Fruit fly (Drosophila melanogaster): Measurements from ENCODE around the gene CG31717.

Gene CG31717

DNA sequence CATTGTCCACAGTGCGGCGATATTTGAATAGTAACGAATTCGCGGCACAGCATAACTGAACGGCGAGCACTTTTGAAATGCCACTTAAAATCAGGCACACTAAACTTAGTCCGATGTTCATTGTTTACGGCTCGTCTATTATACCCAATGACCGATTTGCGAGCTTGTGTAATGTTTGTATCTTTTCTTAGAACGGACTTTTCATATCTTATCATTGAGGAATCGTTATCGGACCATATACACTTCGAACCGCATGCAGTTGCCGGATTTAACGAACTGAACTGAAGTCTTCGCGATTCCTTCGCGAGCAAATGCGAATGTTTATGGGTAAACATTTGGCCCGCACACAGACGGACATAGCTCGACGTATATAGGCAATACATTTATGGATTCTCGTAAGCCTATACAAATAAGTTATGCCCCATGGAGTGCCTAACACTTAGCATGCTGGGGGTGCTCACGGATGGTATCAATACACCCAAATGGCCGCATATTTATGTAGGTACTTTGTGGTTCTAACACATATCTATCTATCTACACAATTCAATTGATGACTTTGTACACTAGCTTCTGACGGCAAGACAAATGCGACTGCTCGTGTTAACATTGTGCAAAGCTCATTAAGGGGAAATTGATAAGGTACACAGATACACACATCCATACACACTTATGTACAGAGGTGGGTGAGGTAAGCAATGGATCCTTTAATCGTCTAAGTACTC is 12.7 kb upstream of the CG31717 start, which contains the start of gene mthl15:
TSS of gene mthl15 (minus strand) at position 593 of the 722 bp plus-strand sequence.
- TF ChIP-seq CG12768 (GFP tag; optimal IDR thresholded peaks at IDR 0.05) (peak; percentile 35), pad (GFP tag; optimal IDR thresholded peaks at IDR 0.05) (peak; percentile 80), cic (GFP tag; optimal IDR thresholded peaks at IDR 0.05) (peak; percentile 72), Hr96 (GFP tag; optimal IDR thresholded peaks at IDR 0.05) (no peak)

dm6 chr2L:10238726-10239652 is 11.5 kb upstream of the CG31717 start, which contains the start of gene me31B:
me31B (plus strand) TSS chr2L:10239341.
- TF ChIP-seq CG7045 (GFP tag; optimal IDR thresholded peaks at IDR 0.05) (no peak), CG11617 (GFP tag; optimal IDR thresholded peaks at IDR 0.05) (no peak), ovo (GFP tag; optimal IDR thresholded peaks at IDR 0.05) (no peak), Hr96 (GFP tag; optimal IDR thresholded peaks at IDR 0.05) (no peak), tj (GFP tag; optimal IDR thresholded peaks at IDR 0.05) (peak; percentile 30), kay (GFP tag; ENCODE audit: borderline replicate concordance) (peak; percentile 70)

- TF ChIP-seq CG7045 (GFP tag; optimal IDR thresholded peaks at IDR 0.05) (no peak), toe (GFP tag; optimal IDR thresholded peaks at IDR 0.05) (no peak), pad (GFP tag; optimal IDR thresholded peaks at IDR 0.05) (no peak), tj (GFP tag; optimal IDR thresholded peaks at IDR 0.05) (peak; percentile 14), CG1620 (GFP tag; optimal IDR thresholded peaks at IDR 0.05) (peak; percentile 22), Hr96 (GFP tag; optimal IDR thresholded peaks at IDR 0.05) (no peak), CG7101 (tag; optimal IDR thresholded peaks at IDR 0.05) (no peak), CG14711 (tag; optimal IDR thresholded peaks at IDR 0.05) (peak; percentile 32), CG5204 (GFP tag; optimal IDR thresholded peaks at IDR 0.05) (no peak), Clk (GFP tag; optimal IDR thresholded peaks at IDR 0.05) (no peak), CG11617 (GFP tag; optimal IDR thresholded peaks at IDR 0.05) (no peak), Crg-1 (GFP tag; optimal IDR thresholded peaks at IDR 0.05) (no peak), ovo (GFP tag; optimal IDR thresholded peaks at IDR 0.05) (peak; percentile 27), bab1 (GFP tag; optimal IDR thresholded peaks at IDR 0.05) (peak; percentile 44), cic (GFP tag; optimal IDR thresholded peaks at IDR 0.05) (peak; percentile 66), kay (GFP tag; ENCODE audit: borderline replicate concordance) (no peak), Mnt (GFP tag; optimal IDR thresholded peaks at IDR 0.05) (peak; percentile 94), cnc (optimal IDR thresholded peaks at IDR 0.05) (no peak)
Observed at dm6 chr2L:10246785-10247190, 3.7 kb upstream of the CG31717 start, which contains the start of gene chico. chico (minus strand) TSS chr2L:10247078.

- TF ChIP-seq cic (GFP tag; optimal IDR thresholded peaks at IDR 0.05) (peak; percentile 60), CG7045 (GFP tag; optimal IDR thresholded peaks at IDR 0.05) (peak; percentile 7), CG11617 (GFP tag; optimal IDR thresholded peaks at IDR 0.05) (no peak), CG5204 (GFP tag; optimal IDR thresholded peaks at IDR 0.05) (no peak), toe (GFP tag; optimal IDR thresholded peaks at IDR 0.05) (no peak), bab1 (GFP tag; optimal IDR thresholded peaks at IDR 0.05) (no peak), Crg-1 (GFP tag; optimal IDR thresholded peaks at IDR 0.05) (peak; percentile 41), pad (GFP tag; optimal IDR thresholded peaks at IDR 0.05) (no peak), tj (GFP tag; optimal IDR thresholded peaks at IDR 0.05) (no peak), CG1620 (GFP tag; optimal IDR thresholded peaks at IDR 0.05) (no peak), ovo (GFP tag; optimal IDR thresholded peaks at IDR 0.05) (no peak), Hr96 (GFP tag; optimal IDR thresholded peaks at IDR 0.05) (no peak), CG14711 (tag; optimal IDR thresholded peaks at IDR 0.05) (no peak), kay (GFP tag; ENCODE audit: borderline replicate concordance) (peak; percentile 28), Clk (GFP tag; optimal IDR thresholded peaks at IDR 0.05) (no peak), CG12768 (GFP tag; optimal IDR thresholded peaks at IDR 0.05) (no peak), Mnt (GFP tag; optimal IDR thresholded peaks at IDR 0.05) (peak; percentile 22), CG7101 (tag; optimal IDR thresholded peaks at IDR 0.05) (peak; percentile 6), CG33017 (tag; optimal IDR thresholded peaks at IDR 0.05) (no peak), cnc (optimal IDR thresholded peaks at IDR 0.05) (no peak)
Observed at dm6 chr2L:10249655-10250202, 808 bp upstream of the CG31717 start.

DNA sequence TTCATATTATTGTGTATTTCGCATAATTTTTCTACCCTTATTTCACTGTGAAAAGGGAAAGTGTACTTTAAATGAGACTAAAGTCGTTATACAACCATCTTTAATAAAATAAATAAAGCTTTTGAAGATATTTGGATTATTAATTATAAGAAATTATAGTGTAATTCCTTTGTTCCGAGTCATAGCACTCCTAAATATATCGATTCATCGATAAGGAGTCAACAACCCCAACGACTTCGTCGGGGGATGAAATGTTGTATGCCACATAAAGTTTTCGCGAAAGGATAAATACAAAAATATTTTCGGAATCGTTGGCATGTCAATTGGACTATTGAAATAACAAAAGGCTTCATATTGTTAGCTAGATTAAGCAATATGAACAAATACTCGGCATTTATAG is 1.1 kb downstream of the CG31717 start, which contains the start of gene Ror:
TSS of gene Ror (plus strand) at position 252 of the 400 bp plus-strand sequence.
- TF ChIP-seq CG1620 (GFP tag; optimal IDR thresholded peaks at IDR 0.05): no peak
- TF ChIP-seq toe (GFP tag; optimal IDR thresholded peaks at IDR 0.05): no peak
- TF ChIP-seq ovo (GFP tag; optimal IDR thresholded peaks at IDR 0.05): no peak
- TF ChIP-seq bab1 (GFP tag; optimal IDR thresholded peaks at IDR 0.05): no peak
- TF ChIP-seq CG14711 (tag; optimal IDR thresholded peaks at IDR 0.05): no peak
- no peak for TF ChIP-seq Crg-1 (GFP tag; optimal IDR thresholded peaks at IDR 0.05)
- no peak for TF ChIP-seq Clk (GFP tag; optimal IDR thresholded peaks at IDR 0.05)
- TF ChIP-seq kay (GFP tag; ENCODE audit: borderline replicate concordance): no peak
- TF ChIP-seq CG12768 (GFP tag; optimal IDR thresholded peaks at IDR 0.05): no peak
- TF ChIP-seq CG7045 (GFP tag; optimal IDR thresholded peaks at IDR 0.05): no peak
- no peak for TF ChIP-seq CG7101 (tag; optimal IDR thresholded peaks at IDR 0.05)
- TF ChIP-seq Hr96 (GFP tag; optimal IDR thresholded peaks at IDR 0.05): no peak
- TF ChIP-seq CG11617 (GFP tag; optimal IDR thresholded peaks at IDR 0.05): no peak
- no peak for TF ChIP-seq pad (GFP tag; optimal IDR thresholded peaks at IDR 0.05)
- TF ChIP-seq cnc (optimal IDR thresholded peaks at IDR 0.05): no peak
- TF ChIP-seq CG33017 (tag; optimal IDR thresholded peaks at IDR 0.05): no peak
- no peak for TF ChIP-seq cic (GFP tag; optimal IDR thresholded peaks at IDR 0.05)
- TF ChIP-seq Mnt (GFP tag; optimal IDR thresholded peaks at IDR 0.05): no peak

Data from whole organism, adult.